Fruit fly (Drosophila melanogaster): ENCODE measurements around the gene Vps45.

Gene Vps45

DNA sequence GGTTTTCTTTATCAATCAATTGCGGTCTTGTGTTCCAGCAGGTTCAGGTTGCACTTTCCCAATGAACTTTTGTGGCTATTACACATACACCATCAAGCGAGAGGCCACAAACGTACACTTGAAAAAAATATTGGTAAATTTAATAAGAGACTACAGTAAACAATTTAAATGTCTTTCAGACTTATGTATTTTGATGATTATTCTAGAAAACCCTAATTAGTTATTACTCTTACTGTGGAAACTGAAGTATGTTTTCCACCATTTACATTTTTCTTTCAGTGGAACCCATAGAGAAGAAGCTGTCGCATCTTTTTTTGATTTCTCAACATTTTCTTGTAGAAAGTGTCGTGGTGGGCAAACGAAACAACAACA is 29.6 kb upstream of the Vps45 start (continued):
- no peak for TF ChIP-seq CG34224 (GFP tag; IDR thresholded peaks at IDR 0.05; ENCODE audit: partially characterized antibody)
- peak; percentile 87 for TF ChIP-seq Dad (GFP tag; optimal IDR thresholded peaks at IDR 0.05)
- TF ChIP-seq p53 (GFP tag; optimal IDR thresholded peaks at IDR 0.05): peak; percentile 31
- TF ChIP-seq Dref (GFP tag; IDR thresholded peaks at IDR 0.05): no peak
- no peak for TF ChIP-seq bigmax (GFP tag; optimal IDR thresholded peaks at IDR 0.05)
- TF ChIP-seq CG13775 (GFP tag; optimal IDR thresholded peaks at IDR 0.05): peak; percentile 83
- no peak for TF ChIP-seq exex (tag; optimal IDR thresholded peaks at IDR 0.05)
- TF ChIP-seq CG31365 (tag; optimal IDR thresholded peaks at IDR 0.05): peak; percentile 57
- peak; percentile 82 for TF ChIP-seq CG14965 (GFP tag; optimal IDR thresholded peaks at IDR 0.05; ENCODE audit: borderline replicate concordance)
- TF ChIP-seq Trl (optimal IDR thresholded peaks at IDR 0.05): no peak
- peak; percentile 88 for TF ChIP-seq Trl (GFP tag; optimal IDR thresholded peaks at IDR 0.05)
- TF ChIP-seq CG13123 (GFP tag; optimal IDR thresholded peaks at IDR 0.05): peak; percentile 83
- peak; percentile 83 for TF ChIP-seq pho (GFP tag; optimal IDR thresholded peaks at IDR 0.05)
- peak; percentile 86 for TF ChIP-seq CG4730 (GFP tag; IDR thresholded peaks at IDR 0.05)
- TF ChIP-seq Rfx (GFP tag; IDR thresholded peaks at IDR 0.05): peak; percentile 87; the same call in 1 of the 2 replicates
- peak; percentile 82 for TF ChIP-seq kay (GFP tag; optimal IDR thresholded peaks at IDR 0.05)
- no peak for TF ChIP-seq CG13287 (GFP tag; IDR thresholded peaks at IDR 0.05; ENCODE audit: partially characterized antibody)
- TF ChIP-seq eve (GFP tag; optimal IDR thresholded peaks at IDR 0.05): peak in 1 of 2 experiments; percentile 98
- peak; percentile 50 for TF ChIP-seq gcm2 (GFP tag; optimal IDR thresholded peaks at IDR 0.05)
- TF ChIP-seq Mes4 (GFP tag; optimal IDR thresholded peaks at IDR 0.05): peak; percentile 91
- TF ChIP-seq C15 (GFP tag; IDR thresholded peaks at IDR 0.05): peak; percentile 83; the same call in 2 of the 3 replicates
- peak; percentile 81 for TF ChIP-seq jigr1 (GFP tag; IDR thresholded peaks at IDR 0.05)
- peak; percentile 72 for TF ChIP-seq psq (GFP tag; optimal IDR thresholded peaks at IDR 0.05)
- peak; percentile 91 for TF ChIP-seq E2f1 (GFP tag; IDR thresholded peaks at IDR 0.05)
- TF ChIP-seq D (optimal IDR thresholded peaks at IDR 0.05): no peak
- TF ChIP-seq D (GFP tag; optimal IDR thresholded peaks at IDR 0.05): peak; percentile 94
- peak; percentile 88 for TF ChIP-seq lilli (GFP tag; optimal IDR thresholded peaks at IDR 0.05)
- peak; percentile 93 for TF ChIP-seq stc (GFP tag; IDR thresholded peaks at IDR 0.05)
- TF ChIP-seq ERR (GFP tag; optimal IDR thresholded peaks at IDR 0.05): peak; percentile 56
- TF ChIP-seq CG8765 (GFP tag; IDR thresholded peaks at IDR 0.05): peak; percentile 49; the same call in 1 of the 2 replicates
- TF ChIP-seq CG5953 (GFP tag; IDR thresholded peaks at IDR 0.05): peak; percentile 90
- peak; percentile 3 for TF ChIP-seq CG3995 (GFP tag; optimal IDR thresholded peaks at IDR 0.05)
- peak; percentile 4 for TF ChIP-seq Neu2 (GFP tag; optimal IDR thresholded peaks at IDR 0.05; ENCODE audit: borderline replicate concordance)
- TF ChIP-seq toy (GFP tag; IDR thresholded peaks at IDR 0.05): peak; percentile 75
- peak; percentile 59 for TF ChIP-seq CG10321 (GFP tag; IDR thresholded peaks at IDR 0.05)
- TF ChIP-seq corto (GFP tag; optimal IDR thresholded peaks at IDR 0.05): no peak
- TF ChIP-seq gt (GFP tag; IDR thresholded peaks at IDR 0.05): peak; percentile 73
- TF ChIP-seq dpn (GFP tag; optimal IDR thresholded peaks at IDR 0.05): peak; percentile 93 to 94
- no peak for TF ChIP-seq CG8478 (optimal IDR thresholded peaks at IDR 0.05)
- peak; percentile 77 for TF ChIP-seq fd64A (GFP tag; optimal IDR thresholded peaks at IDR 0.05)
- peak; percentile 90 for TF ChIP-seq H15 (GFP tag; IDR thresholded peaks at IDR 0.05)
- peak; percentile 92 for TF ChIP-seq gcm (GFP tag; optimal IDR thresholded peaks at IDR 0.05)
- peak; percentile 59 for TF ChIP-seq Sry-β (GFP tag; optimal IDR thresholded peaks at IDR 0.05)
- TF ChIP-seq ci (GFP tag; IDR thresholded peaks at IDR 0.05): peak; percentile 98
- TF ChIP-seq lbe (GFP tag; optimal IDR thresholded peaks at IDR 0.05): peak; percentile 35
- peak; percentile 64 for TF ChIP-seq Sry-δ (GFP tag; optimal IDR thresholded peaks at IDR 0.05)
- no peak for TF ChIP-seq CG11560 (tag; IDR thresholded peaks at IDR 0.05)
- TF ChIP-seq CG15011 (GFP tag; optimal IDR thresholded peaks at IDR 0.05): peak; percentile 79
- peak; percentile 95 for TF ChIP-seq phol (tag; optimal IDR thresholded peaks at IDR 0.05)
- TF ChIP-seq NC2β (GFP tag; optimal IDR thresholded peaks at IDR 0.05): peak; percentile 90
- no peak for TF ChIP-seq CG10543 (GFP tag; optimal IDR thresholded peaks at IDR 0.05)
- peak; percentile 94 for TF ChIP-seq pum (GFP tag; optimal IDR thresholded peaks at IDR 0.05)
- TF ChIP-seq CG7839 (tag; optimal IDR thresholded peaks at IDR 0.05): peak; percentile 95

Measured in whole organism, embryonic.